Worm (Caenorhabditis elegans) whole organism, L4/young adult: ENCODE results near the gene F35E8.9.

ENCODE experiments used
- dao-5 ChIP-seq: sonication (generic microtip); optimal IDR thresholded peaks from 2 replicates; lab custom pipeline; 2016; ENCODE audit warnings: missing genotype, missing genetic modification characterization, moderate library complexity, missing compliant biosample characterization
- him-1 ChIP-seq: sonication (generic microtip); optimal IDR thresholded peaks from 2 replicates; lab custom pipeline; 2016; ENCODE audit warnings: missing genotype, missing genetic modification reagents, missing genetic modification characterization, missing compliant biosample characterization

ce11 chrV:15940254-15940653 lies 22.9 kb upstream of the F35E8.9 start, which contains the start of gene srw-55:
- no peak for TF ChIP-seq dao-5
- no peak for TF ChIP-seq him-1 (tag; lab: Kevin White, UChicago)
